Fruit fly (Drosophila melanogaster) whole organism, embryonic: Measurements from ENCODE around the gene CG1142.
A peak's percentile ranks its signal among the peaks of the same experiment; 100 is the strongest.

Experiments used
- Ada2b ChIP-seq: fragments of 200-800 bp; sonication (Bioruptor generic); IDR thresholded peaks from 2 replicates; pipeline ENCODE4 v1.3.6; 2022; ENCODE audit warnings: missing biosample characterization, missing genetic modification characterization
- Bgb ChIP-seq: fragments of 200-800 bp; sonication (Bioruptor generic); IDR thresholded peaks from 2 replicates; pipeline ENCODE4 v1.3.6; 2022; ENCODE audit warnings: missing biosample characterization, missing genetic modification characterization; ENCODE audit not compliant: partially characterized antibody
- Bteb2 ChIP-seq: fragments of 200-800 bp; sonication (Bioruptor generic); optimal IDR thresholded peaks from 2 replicates; lab custom pipeline; 2016; ENCODE audit warnings: missing biosample characterization, missing genetic modification characterization
- CG10565 ChIP-seq: fragments of 200-800 bp; sonication (Bioruptor generic); optimal IDR thresholded peaks from 3 replicates; lab custom pipeline; 2016; ENCODE audit warnings: missing biosample characterization, mild to moderate bottlenecking, missing genetic modification characterization
- CG10654 ChIP-seq: fragments of 200-800 bp; sonication (Bioruptor generic); optimal IDR thresholded peaks from 2 replicates; lab custom pipeline; 2016; ENCODE audit warnings: missing biosample characterization, missing genetic modification characterization
- CG11504 ChIP-seq: fragments of 200-800 bp; sonication (Bioruptor generic); optimal IDR thresholded peaks from 3 replicates; lab custom pipeline; 2019; ENCODE audit warnings: missing biosample characterization, mild to moderate bottlenecking, missing genetic modification characterization, moderate library complexity
- CG11696 ChIP-seq: fragments of 200-800 bp; sonication (Bioruptor generic); IDR thresholded peaks from 2 replicates; pipeline ENCODE4 v1.3.6; 2022; ENCODE audit warnings: missing biosample characterization, missing genetic modification characterization
- CG12236 ChIP-seq: fragments of 200-800 bp; sonication (Bioruptor generic); optimal IDR thresholded peaks from 2 replicates; lab custom pipeline; 2016; ENCODE audit warnings: missing biosample characterization, missing genetic modification characterization
- CG15514 ChIP-seq: fragments of 200-800 bp; sonication (Bioruptor generic); optimal IDR thresholded peaks from 3 replicates; lab custom pipeline; 2017; ENCODE audit warnings: missing biosample characterization, missing genetic modification characterization, mild to moderate bottlenecking, moderate library complexity, missing genetic modification reagents
- CG2875 ChIP-seq: fragments of 200-800 bp; sonication (Bioruptor generic); optimal IDR thresholded peaks from 2 replicates; lab custom pipeline; 2017; ENCODE audit warnings: missing biosample characterization, mild to moderate bottlenecking, missing genetic modification characterization, missing genetic modification reagents
- CG2889 ChIP-seq: fragments of 200-800 bp; sonication (Bioruptor generic); IDR thresholded peaks from 3 replicates; pipeline ENCODE4 v1.3.6; 2022; ENCODE audit warnings: missing biosample characterization, missing genetic modification characterization
- CG32772 ChIP-seq: fragments of 200-800 bp; sonication (Bioruptor generic); IDR thresholded peaks from 2 replicates; pipeline ENCODE4 v1.3.6; 2022; ENCODE audit warnings: missing biosample characterization, missing genetic modification characterization
- CG3838 ChIP-seq: fragments of 200-800 bp; sonication (Bioruptor generic); optimal IDR thresholded peaks from 3 replicates; lab custom pipeline; 2016; ENCODE audit warnings: missing biosample characterization, missing genetic modification characterization
- CG4730 ChIP-seq: fragments of 200-800 bp; sonication (Bioruptor generic); IDR thresholded peaks from 2 replicates; pipeline ENCODE4 v1.3.6; 2022; ENCODE audit warnings: missing biosample characterization, missing genetic modification characterization
- CG7987 ChIP-seq: fragments of 200-800 bp; sonication (Bioruptor generic); optimal IDR thresholded peaks from 2 replicates; lab custom pipeline; 2018; ENCODE audit warnings: missing biosample characterization, mild to moderate bottlenecking, missing genetic modification characterization, moderate library complexity
- Dek ChIP-seq: fragments of 200-800 bp; sonication (Bioruptor generic); optimal IDR thresholded peaks from 3 replicates; lab custom pipeline; 2019; ENCODE audit warnings: missing biosample characterization, mild to moderate bottlenecking, missing genetic modification characterization, moderate library complexity
- Dip2 ChIP-seq: fragments of 200-800 bp; sonication (Bioruptor generic); IDR thresholded peaks from 2 replicates; pipeline ENCODE4 v1.3.6; 2022; ENCODE audit warnings: missing biosample characterization, missing genetic modification characterization
- Fer1 ChIP-seq: fragments of 200-800 bp; sonication (Bioruptor generic); optimal IDR thresholded peaks from 2 replicates; lab custom pipeline; 2017; ENCODE audit warnings: missing biosample characterization, mild to moderate bottlenecking, missing genetic modification characterization
- H15 ChIP-seq: fragments of 200-800 bp; sonication (Bioruptor generic); IDR thresholded peaks from 3 replicates; pipeline ENCODE4 v1.3.6; 2022; ENCODE audit warnings: missing biosample characterization, missing genetic modification characterization
- HmgD ChIP-seq: fragments of 200-800 bp; sonication (Bioruptor generic); optimal IDR thresholded peaks from 3 replicates; lab custom pipeline; 2016; ENCODE audit warnings: missing biosample characterization, missing genetic modification characterization
- Hmx ChIP-seq: fragments of 200-800 bp; sonication (Bioruptor generic); optimal IDR thresholded peaks from 2 replicates; lab custom pipeline; 2016; ENCODE audit warnings: missing biosample characterization, missing genetic modification characterization
- Hr3 ChIP-seq: fragments of 200-800 bp; sonication (Bioruptor generic); optimal IDR thresholded peaks from 3 replicates; lab custom pipeline; 2016; ENCODE audit warnings: missing biosample characterization, missing genetic modification characterization
- PHDP ChIP-seq: fragments of 200-800 bp; sonication (Bioruptor generic); optimal IDR thresholded peaks from 3 replicates; lab custom pipeline; 2018; ENCODE audit warnings: missing biosample characterization, mild to moderate bottlenecking, missing genetic modification characterization, moderate library complexity
- Stat92E ChIP-seq, 3 experiments: fragments of >200 bp in 2 of 3; fragments of 200-800 bp in 1 of 3; sonication (Bioruptor generic) in 1 of 3; optimal IDR thresholded peaks; 2 replicates each; lab custom pipeline; 2017 to 2019; ENCODE audit warnings: missing biosample characterization in 3 of 3, missing genetic modification characterization in 3 of 3, mild to moderate bottlenecking in 1 of 3, moderate library complexity in 1 of 3
- Tbp ChIP-seq: fragments of >200 bp; optimal IDR thresholded peaks from 2 replicates; lab custom pipeline; 2018; ENCODE audit warnings: missing biosample characterization, missing genetic modification characterization
- Vsx1 ChIP-seq: fragments of 200-800 bp; sonication (Bioruptor generic); optimal IDR thresholded peaks from 2 replicates; lab custom pipeline; 2017; ENCODE audit warnings: missing biosample characterization, mild to moderate bottlenecking, missing genetic modification characterization, missing genetic modification reagents
- Xrp1 ChIP-seq: fragments of 200-800 bp; sonication (Bioruptor generic); IDR thresholded peaks from 2 replicates; pipeline ENCODE4 v1.3.6; 2022; ENCODE audit warnings: missing biosample characterization, missing genetic modification characterization
- ac ChIP-seq: fragments of 200-800 bp; sonication (Bioruptor generic); optimal IDR thresholded peaks from 3 replicates; lab custom pipeline; 2017; ENCODE audit warnings: missing biosample characterization, mild to moderate bottlenecking, missing genetic modification characterization
- ash1 ChIP-seq: fragments of 200-800 bp; sonication (Bioruptor generic); optimal IDR thresholded peaks from 2 replicates; lab custom pipeline; 2018; ENCODE audit warnings: missing biosample characterization, mild to moderate bottlenecking, missing genetic modification characterization
- bab2 ChIP-seq: fragments of 200-800 bp; sonication (Bioruptor generic); optimal IDR thresholded peaks from 2 replicates; lab custom pipeline; 2016; ENCODE audit warnings: missing biosample characterization, missing genetic modification characterization
- cg ChIP-seq: fragments of 200-800 bp; sonication (Bioruptor generic); optimal IDR thresholded peaks from 3 replicates; lab custom pipeline; 2019; ENCODE audit warnings: missing biosample characterization, mild to moderate bottlenecking, missing genetic modification characterization, moderate library complexity
- chinmo ChIP-seq: fragments of 200-800 bp; sonication (Bioruptor generic); IDR thresholded peaks from 4 replicates; pipeline ENCODE4 v1.3.6; 2022; ENCODE audit warnings: missing biosample characterization, missing genetic modification characterization; ENCODE audit not compliant: partially characterized antibody
- crc ChIP-seq: fragments of 200-800 bp; sonication (Bioruptor generic); optimal IDR thresholded peaks from 2 replicates; lab custom pipeline; 2016; ENCODE audit warnings: missing biosample characterization, missing genetic modification characterization
- danr ChIP-seq: fragments of 200-800 bp; sonication (Bioruptor generic); IDR thresholded peaks from 2 replicates; pipeline ENCODE4 v1.3.6; 2022; ENCODE audit warnings: missing biosample characterization, missing genetic modification characterization
- disco-r ChIP-seq: fragments of 200-800 bp; sonication (Bioruptor generic); optimal IDR thresholded peaks from 2 replicates; lab custom pipeline; 2016; ENCODE audit warnings: missing biosample characterization, missing genetic modification characterization
- her ChIP-seq: fragments of 200-800 bp; sonication (Bioruptor generic); optimal IDR thresholded peaks from 2 replicates; lab custom pipeline; 2016; ENCODE audit warnings: missing biosample characterization, missing genetic modification characterization
- hkb ChIP-seq, 2 experiments: fragments of 200-800 bp in 1 of 2; fragments of >200 bp in 1 of 2; sonication (Bioruptor generic) in 1 of 2; IDR thresholded peaks in 1 of 2; optimal IDR thresholded peaks in 1 of 2; 2 replicates each; pipeline versions ENCODE4 v1.3.6 to Lab custom; 2017 to 2022; ENCODE audit warnings: missing biosample characterization in 1 of 2, missing genetic modification characterization in 1 of 2
- jumu ChIP-seq: fragments of 200-800 bp; sonication (Bioruptor generic); optimal IDR thresholded peaks from 3 replicates; lab custom pipeline; 2016; ENCODE audit warnings: missing biosample characterization, missing genetic modification characterization
- kah ChIP-seq: fragments of 200-800 bp; sonication (Bioruptor generic); optimal IDR thresholded peaks from 2 replicates; lab custom pipeline; 2018; ENCODE audit warnings: missing biosample characterization, mild to moderate bottlenecking, missing genetic modification characterization
- lola ChIP-seq, 3 experiments: fragments of >200 bp in 2 of 3; fragments of 200-800 bp in 1 of 3; sonication (Bioruptor generic) in 1 of 3; optimal IDR thresholded peaks; 2 replicates each; lab custom pipeline; 2017 to 2019; ENCODE audit warnings: missing biosample characterization in 3 of 3, missing genetic modification characterization in 3 of 3, mild to moderate bottlenecking in 1 of 3, moderate library complexity in 1 of 3
- lov ChIP-seq, 2 experiments: fragments of 200-800 bp in 1 of 2; fragments of >200 bp in 1 of 2; sonication (Bioruptor generic) in 1 of 2; IDR thresholded peaks in 1 of 2; optimal IDR thresholded peaks in 1 of 2; 2 replicates in 1 of 2; 3 replicates in 1 of 2; pipeline versions ENCODE4 v1.3.6 to Lab custom; 2017 to 2022; ENCODE audit warnings: missing biosample characterization in 1 of 2, missing genetic modification characterization in 1 of 2
- nom ChIP-seq: fragments of 200-800 bp; sonication (Bioruptor generic); optimal IDR thresholded peaks from 2 replicates; lab custom pipeline; 2017; ENCODE audit warnings: missing biosample characterization, missing genetic modification characterization, mild to moderate bottlenecking, moderate library complexity, missing genetic modification reagents
- peb ChIP-seq: fragments of 200-800 bp; sonication (Bioruptor generic); IDR thresholded peaks from 2 replicates; pipeline ENCODE4 v1.3.6; 2022; ENCODE audit warnings: missing biosample characterization, missing genetic modification characterization
- repo ChIP-seq: fragments of 200-800 bp; sonication (Bioruptor generic); optimal IDR thresholded peaks from 2 replicates; lab custom pipeline; 2016; ENCODE audit warnings: missing biosample characterization, missing genetic modification characterization
- schlank ChIP-seq: fragments of 200-800 bp; sonication (Bioruptor generic); optimal IDR thresholded peaks from 2 replicates; lab custom pipeline; 2018; ENCODE audit warnings: missing biosample characterization, mild to moderate bottlenecking, missing genetic modification characterization
- scrt ChIP-seq: fragments of 200-800 bp; sonication (Bioruptor generic); optimal IDR thresholded peaks from 2 replicates; lab custom pipeline; 2018; ENCODE audit warnings: missing biosample characterization, mild to moderate bottlenecking, missing genetic modification characterization, moderate library complexity
- stwl ChIP-seq: fragments of 200-800 bp; sonication (Bioruptor generic); optimal IDR thresholded peaks from 3 replicates; lab custom pipeline; 2018; ENCODE audit warnings: missing biosample characterization, mild to moderate bottlenecking, missing genetic modification characterization, moderate library complexity
- sug ChIP-seq: fragments of 200-800 bp; optimal IDR thresholded peaks from 2 replicates; lab custom pipeline; 2019; ENCODE audit warnings: missing biosample characterization, mild to moderate bottlenecking, missing genetic modification characterization, moderate library complexity
- wor ChIP-seq: fragments of 200-800 bp; sonication (Bioruptor generic); IDR thresholded peaks from 2 replicates; pipeline ENCODE4 v1.3.6; 2022; ENCODE audit warnings: missing biosample characterization, missing genetic modification characterization

Gene CG1142

dm6 chr3R:7473767-7474254 lies at the start of gene CG1142 (continued):
- TF ChIP-seq Xrp1 (GFP tag; lab: Robert Waterston, UW), result peak; percentile 99
- peak; percentile 95 for TF ChIP-seq scrt (GFP tag; lab: Kevin White, UChicago)
- peak; percentile 95 for TF ChIP-seq danr (GFP tag; lab: Robert Waterston, UW)
- peak; percentile 97 for TF ChIP-seq Hr3 (GFP tag; lab: Kevin White, UChicago)
- TF ChIP-seq CG11504 (tag; lab: Kevin White, UChicago), result peak; percentile 98
- TF ChIP-seq kah (GFP tag; lab: Kevin White, UChicago), result peak; percentile 95
- TF ChIP-seq CG7987 (GFP tag; lab: Kevin White, UChicago), result peak; percentile 90
- peak; percentile 95 for TF ChIP-seq CG10565 (GFP tag; lab: Kevin White, UChicago)
- peak; percentile 97 for TF ChIP-seq bab2 (GFP tag; lab: Kevin White, UChicago)
- peak; percentile 96 for TF ChIP-seq Vsx1
- peak; percentile 97 for TF ChIP-seq CG11696
- peak; percentile 95 for TF ChIP-seq schlank (tag; lab: Kevin White, UChicago)
- peak; percentile 95 for TF ChIP-seq peb (GFP tag; lab: Robert Waterston, UW)
- TF ChIP-seq Ada2b, result peak; percentile 98
- TF ChIP-seq wor (GFP tag; lab: Robert Waterston, UW), result peak; percentile 96
- TF ChIP-seq Tbp, result no peak
- TF ChIP-seq hkb (optimal IDR thresholded peaks at IDR 0.05; lab: Kevin White, UChicago), result no peak
- TF ChIP-seq hkb (GFP tag; IDR thresholded peaks at IDR 0.05; lab: Robert Waterston, UW), result peak; percentile 99
- peak; percentile 67; the same call in 1 of the 2 replicates for TF ChIP-seq Dip2 (GFP tag; lab: Robert Waterston, UW)
- TF ChIP-seq nom (GFP tag; lab: Kevin White, UChicago), result peak; percentile 93
- peak in 1 of 3 experiments; percentile 99 for TF ChIP-seq lola (GFP tag; optimal IDR thresholded peaks at IDR 0.05; lab: Kevin White, UChicago)
- TF ChIP-seq CG12236 (GFP tag; lab: Kevin White, UChicago), result peak; percentile 95
- TF ChIP-seq Hmx (GFP tag; lab: Kevin White, UChicago), result peak; percentile 92
- TF ChIP-seq H15, result peak; percentile 98
- peak; percentile 89 for TF ChIP-seq HmgD
- TF ChIP-seq her (GFP tag; lab: Kevin White, UChicago), result peak; percentile 89
- peak; percentile 97 for TF ChIP-seq CG32772 (GFP tag; lab: Robert Waterston, UW)
- TF ChIP-seq chinmo (GFP tag; lab: Robert Waterston, UW), result no peak
- peak; percentile 98 for TF ChIP-seq Bteb2 (GFP tag; lab: Kevin White, UChicago)
- peak; percentile 80 for TF ChIP-seq crc (GFP tag; lab: Kevin White, UChicago)
- peak; percentile 97 for TF ChIP-seq disco-r (GFP tag; lab: Kevin White, UChicago)
- peak; percentile 91 for TF ChIP-seq repo (GFP tag; lab: Kevin White, UChicago)
- peak; percentile 99 for TF ChIP-seq Dek (tag; lab: Kevin White, UChicago)
- peak in 1 of 3 experiments; percentile 97 for TF ChIP-seq Stat92E (GFP tag; optimal IDR thresholded peaks at IDR 0.05; lab: Kevin White, UChicago)
- peak; percentile 54 for TF ChIP-seq cg (GFP tag; lab: Kevin White, UChicago)
- TF ChIP-seq stwl (tag; lab: Kevin White, UChicago), result peak; percentile 98
- TF ChIP-seq PHDP, result peak; percentile 99
- TF ChIP-seq lov (optimal IDR thresholded peaks at IDR 0.05; lab: Kevin White, UChicago), result no peak
- TF ChIP-seq lov (GFP tag; IDR thresholded peaks at IDR 0.05; lab: Robert Waterston, UW), result peak; percentile 99
- TF ChIP-seq CG3838 (GFP tag; lab: Kevin White, UChicago), result peak; percentile 96
- TF ChIP-seq ac (GFP tag; lab: Kevin White, UChicago), result peak; percentile 96
- peak; percentile 78 for TF ChIP-seq ash1
- TF ChIP-seq CG4730 (GFP tag; lab: Robert Waterston, UW), result peak; percentile 97
- TF ChIP-seq Bgb (GFP tag; lab: Robert Waterston, UW), result no peak
- TF ChIP-seq CG2875, result peak; percentile 96
- TF ChIP-seq CG10654 (GFP tag; lab: Kevin White, UChicago), result peak; percentile 98
- peak; percentile 92 for TF ChIP-seq jumu (GFP tag; lab: Kevin White, UChicago)
- peak; percentile 96 for TF ChIP-seq sug (tag; lab: Kevin White, UChicago)
- TF ChIP-seq Fer1 (GFP tag; lab: Kevin White, UChicago), result peak; percentile 98
- TF ChIP-seq CG2889 (GFP tag; lab: Robert Waterston, UW), result peak; percentile 98
- peak; percentile 93 for TF ChIP-seq CG15514
